Worm (Caenorhabditis elegans) whole organism, mixed stage, embryonic: ENCODE measurements around the gene T03F6.4.

Source experiments
- M03D4.4 ChIP-seq: sonication (generic microtip); optimal IDR thresholded peaks from 2 replicates; lab custom pipeline; 2017; ENCODE audit warnings: mild to moderate bottlenecking, missing genetic modification characterization, missing compliant biosample characterization
- bed-3 ChIP-seq: fragments of 200-800 bp; sonication (Bioruptor generic); optimal IDR thresholded peaks from 3 replicates; lab custom pipeline; 2018; ENCODE audit warnings: mild to moderate bottlenecking, missing genetic modification characterization, moderate library complexity, missing compliant biosample characterization
- blmp-1 ChIP-seq: fragments of 150-350 bp; optimal IDR thresholded peaks from 2 replicates; lab custom pipeline; 2014; ENCODE audit warnings: missing biosample characterization, missing genetic modification characterization
- ceh-39 ChIP-seq: fragments of 150-350 bp; optimal IDR thresholded peaks from 2 replicates; lab custom pipeline; 2014; ENCODE audit warnings: missing biosample characterization, missing genetic modification characterization
- ceh-43 ChIP-seq: fragments of 200-800 bp; sonication (Bioruptor generic); optimal IDR thresholded peaks from 2 replicates; lab custom pipeline; 2018; ENCODE audit warnings: mild to moderate bottlenecking, missing genetic modification characterization, moderate library complexity, missing compliant biosample characterization
- ceh-83 ChIP-seq: fragments of 200-800 bp; sonication (Bioruptor generic); optimal IDR thresholded peaks from 2 replicates; lab custom pipeline; 2018; ENCODE audit warnings: mild to moderate bottlenecking, missing genetic modification characterization, missing compliant biosample characterization
- ces-1 ChIP-seq: fragments of 150-350 bp; optimal IDR thresholded peaks from 2 replicates; lab custom pipeline; 2014; ENCODE audit warnings: missing biosample characterization, missing genetic modification reagents, missing genetic modification characterization
- cnd-1 ChIP-seq: fragments of 200-800 bp; sonication (Bioruptor generic); optimal IDR thresholded peaks from 2 replicates; lab custom pipeline; 2018; ENCODE audit warnings: mild to moderate bottlenecking, missing genetic modification characterization, missing compliant biosample characterization
- drap-1 ChIP-seq: fragments of 200-800 bp; sonication (Bioruptor generic); optimal IDR thresholded peaks from 3 replicates; lab custom pipeline; 2018; ENCODE audit warnings: mild to moderate bottlenecking, missing genetic modification characterization, missing compliant biosample characterization
- elt-1 ChIP-seq: sonication (generic microtip); optimal IDR thresholded peaks from 2 replicates; lab custom pipeline; 2017; ENCODE audit warnings: missing genetic modification characterization, mild to moderate bottlenecking, missing compliant biosample characterization, antibody characterized with exemption, moderate library complexity, borderline replicate concordance; ENCODE audit not compliant: insufficient read depth
- elt-3 ChIP-seq: fragments of 150-350 bp; optimal IDR thresholded peaks from 2 replicates; lab custom pipeline; 2014; ENCODE audit warnings: missing biosample characterization, missing genetic modification characterization
- flh-1 ChIP-seq: fragments of 200-800 bp; sonication (Bioruptor generic); optimal IDR thresholded peaks from 2 replicates; lab custom pipeline; 2018; ENCODE audit warnings: mild to moderate bottlenecking, missing genetic modification characterization, moderate library complexity, missing compliant biosample characterization
- ham-2 ChIP-seq: fragments of 200-800 bp; sonication (Bioruptor generic); optimal IDR thresholded peaks from 2 replicates; lab custom pipeline; 2018; ENCODE audit warnings: mild to moderate bottlenecking, missing genetic modification characterization, missing compliant biosample characterization
- hlh-1 ChIP-seq: fragments of 150-350 bp; optimal IDR thresholded peaks from 2 replicates; lab custom pipeline; 2014; ENCODE audit warnings: missing biosample characterization, missing genetic modification reagents, missing genetic modification characterization
- lin-13 ChIP-seq: fragments of 150-350 bp; optimal IDR thresholded peaks from 2 replicates; lab custom pipeline; 2014; ENCODE audit warnings: missing biosample characterization, missing genetic modification characterization
- lin-32 ChIP-seq: fragments of 200-800 bp; sonication (Bioruptor generic); optimal IDR thresholded peaks from 2 replicates; lab custom pipeline; 2018; ENCODE audit warnings: mild to moderate bottlenecking, missing genetic modification characterization, missing compliant biosample characterization
- lsy-2 ChIP-seq: fragments of 150-350 bp; optimal IDR thresholded peaks from 2 replicates; lab custom pipeline; 2014; ENCODE audit warnings: missing biosample characterization, missing genetic modification characterization
- mab-5 ChIP-seq: fragments of 150-350 bp; optimal IDR thresholded peaks from 2 replicates; lab custom pipeline; 2014; ENCODE audit warnings: missing biosample characterization, missing genetic modification characterization
- mep-1 ChIP-seq: fragments of 150-350 bp; optimal IDR thresholded peaks from 2 replicates; lab custom pipeline; 2017; ENCODE audit warnings: missing biosample characterization, missing genetic modification reagents, missing genetic modification characterization, inconsistent platforms
- mls-2 ChIP-seq: sonication (generic microtip); optimal IDR thresholded peaks from 2 replicates; lab custom pipeline; 2016; ENCODE audit warnings: mild to moderate bottlenecking, missing genetic modification characterization, moderate library complexity, missing compliant biosample characterization
- nhr-12 ChIP-seq: fragments of 150-350 bp; optimal IDR thresholded peaks from 2 replicates; lab custom pipeline; 2014; ENCODE audit warnings: missing biosample characterization, missing genetic modification characterization
- nhr-2 ChIP-seq: fragments of 150-350 bp; optimal IDR thresholded peaks from 2 replicates; lab custom pipeline; 2014; ENCODE audit warnings: missing biosample characterization, missing genetic modification characterization
- nhr-237 ChIP-seq: fragments of 150-350 bp; optimal IDR thresholded peaks from 2 replicates; lab custom pipeline; 2014; ENCODE audit warnings: missing biosample characterization, missing genetic modification characterization
- nhr-76 ChIP-seq: sonication (generic microtip); optimal IDR thresholded peaks from 2 replicates; lab custom pipeline; 2017; ENCODE audit warnings: missing biosample characterization, missing genetic modification characterization
- pha-4 ChIP-seq: fragments of 150-350 bp; optimal IDR thresholded peaks from 2 replicates; lab custom pipeline; 2018; ENCODE audit warnings: missing biosample characterization, missing genetic modification reagents, missing genetic modification characterization
- sem-2 ChIP-seq: fragments of 200-800 bp; sonication (Bioruptor generic); optimal IDR thresholded peaks from 2 replicates; lab custom pipeline; 2018; ENCODE audit warnings: mild to moderate bottlenecking, missing genetic modification characterization, missing compliant biosample characterization
- snpc-4 ChIP-seq: fragments of 150-350 bp; optimal IDR thresholded peaks from 2 replicates; lab custom pipeline; 2014; ENCODE audit warnings: missing biosample characterization, missing genetic modification characterization
- sptf-1 ChIP-seq: sonication (generic microtip); optimal IDR thresholded peaks from 2 replicates; lab custom pipeline; 2017; ENCODE audit warnings: mild to moderate bottlenecking, missing genetic modification characterization, moderate library complexity, missing compliant biosample characterization
- tbx-8 ChIP-seq: fragments of 200-800 bp; sonication (Bioruptor generic); optimal IDR thresholded peaks from 2 replicates; lab custom pipeline; 2018; ENCODE audit warnings: mild to moderate bottlenecking, missing genetic modification characterization, moderate library complexity, missing compliant biosample characterization
- unc-120 ChIP-seq: sonication (generic microtip); optimal IDR thresholded peaks from 2 replicates; lab custom pipeline; 2017; ENCODE audit warnings: missing genetic modification characterization, missing compliant biosample characterization; ENCODE audit not compliant: poor library complexity, severe bottlenecking
- unc-39 ChIP-seq: fragments of 150-350 bp; optimal IDR thresholded peaks from 2 replicates; lab custom pipeline; 2014; ENCODE audit warnings: missing biosample characterization, missing genetic modification characterization
- unc-62 ChIP-seq: fragments of 150-350 bp; optimal IDR thresholded peaks from 2 replicates; lab custom pipeline; 2014; ENCODE audit warnings: missing biosample characterization, missing genetic modification reagents, missing genetic modification characterization
- zip-8 ChIP-seq: fragments of 150-350 bp; optimal IDR thresholded peaks from 2 replicates; lab custom pipeline; 2014; ENCODE audit warnings: missing biosample characterization, missing genetic modification characterization
- ztf-11 ChIP-seq: fragments of 150-350 bp; optimal IDR thresholded peaks from 2 replicates; lab custom pipeline; 2014; ENCODE audit warnings: missing biosample characterization, missing genetic modification characterization

Gene T03F6.4

DNA sequence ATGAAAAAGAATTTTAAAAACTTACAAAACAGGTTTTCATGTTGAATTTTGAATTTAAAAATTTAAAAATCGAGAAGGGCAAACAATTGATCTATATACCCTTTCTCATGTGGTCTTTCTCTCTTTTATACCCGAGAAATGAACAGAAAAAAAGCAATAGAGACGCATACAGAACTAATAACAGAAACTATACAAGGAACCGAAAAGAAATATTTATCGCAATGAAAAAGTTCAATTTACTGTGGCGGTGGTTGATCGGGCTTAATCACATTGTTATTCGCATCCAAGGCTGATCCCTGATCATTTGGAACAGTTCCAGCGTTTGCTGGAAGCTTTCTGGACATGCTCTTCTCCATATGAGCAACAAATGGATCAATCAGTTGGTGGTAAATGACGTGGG lies 7.7 kb upstream of the T03F6.4 start, which contains the start of gene T03F6.10:
T03F6.10 (minus strand) TSS at position 101 of the 400 bp plus-strand sequence.
- no peak for TF ChIP-seq mep-1
- no peak for TF ChIP-seq tbx-8 (GFP tag; lab: Kevin White, UChicago)
- no peak for TF ChIP-seq sptf-1 (tag; lab: Kevin White, UChicago)
- TF ChIP-seq unc-39 (tag; lab: Kevin White, UChicago): no peak
- TF ChIP-seq ceh-83: no peak
- TF ChIP-seq bed-3: no peak
- no peak for TF ChIP-seq hlh-1 (tag; lab: Kevin White, UChicago)
- TF ChIP-seq elt-1 (tag; lab: Kevin White, UChicago): no peak
- TF ChIP-seq sem-2 (GFP tag; lab: Kevin White, UChicago): no peak
- no peak for TF ChIP-seq lin-32 (GFP tag; lab: Kevin White, UChicago)
- no peak for TF ChIP-seq M03D4.4 (tag; lab: Kevin White, UChicago)
- no peak for TF ChIP-seq drap-1
- TF ChIP-seq unc-62 (GFP tag; lab: Kevin White, UChicago): no peak
- TF ChIP-seq nhr-2 (tag; lab: Kevin White, UChicago): no peak
- TF ChIP-seq zip-8: no peak
- no peak for TF ChIP-seq nhr-76
- TF ChIP-seq ceh-39 (tag; lab: Kevin White, UChicago): no peak
- TF ChIP-seq ceh-43 (GFP tag; lab: Kevin White, UChicago): no peak

ce11 chrIII:13380196-13380595 lies 5.8 kb upstream of the T03F6.4 start, which contains the start of gene T03F6.6:
Gene T03F6.6, minus strand, starts transcription at chrIII:13380296.
- TF ChIP-seq ceh-43 (GFP tag; lab: Kevin White, UChicago) (no peak), drap-1 (no peak), unc-39 (tag; lab: Kevin White, UChicago) (no peak), mab-5 (no peak), lin-13 (tag; lab: Kevin White, UChicago) (no peak), pha-4 (tag; lab: Kevin White, UChicago) (no peak), ceh-83 (no peak), ceh-39 (tag; lab: Kevin White, UChicago) (no peak), blmp-1 (tag; lab: Kevin White, UChicago) (no peak), lsy-2 (tag; lab: Kevin White, UChicago) (no peak), sem-2 (GFP tag; lab: Kevin White, UChicago) (no peak), nhr-2 (tag; lab: Kevin White, UChicago) (no peak), ham-2 (GFP tag; lab: Kevin White, UChicago) (no peak), cnd-1 (tag; lab: Kevin White, UChicago) (no peak), elt-1 (tag; lab: Kevin White, UChicago) (no peak), nhr-237 (no peak), nhr-12 (tag; lab: Kevin White, UChicago) (no peak), elt-3 (tag; lab: Kevin White, UChicago) (no peak), snpc-4 (no peak), unc-120 (no peak)

ce11 chrIII:13380881-13381280 lies 5.1 kb upstream of the T03F6.4 start:
- no peak for TF ChIP-seq elt-1 (tag; lab: Kevin White, UChicago)
- no peak for TF ChIP-seq unc-62 (GFP tag; lab: Kevin White, UChicago)
- no peak for TF ChIP-seq nhr-237
- TF ChIP-seq nhr-12 (tag; lab: Kevin White, UChicago): no peak
- no peak for TF ChIP-seq lsy-2 (tag; lab: Kevin White, UChicago)
- no peak for TF ChIP-seq M03D4.4 (tag; lab: Kevin White, UChicago)
- TF ChIP-seq flh-1 (GFP tag; lab: Kevin White, UChicago): no peak

DNA sequence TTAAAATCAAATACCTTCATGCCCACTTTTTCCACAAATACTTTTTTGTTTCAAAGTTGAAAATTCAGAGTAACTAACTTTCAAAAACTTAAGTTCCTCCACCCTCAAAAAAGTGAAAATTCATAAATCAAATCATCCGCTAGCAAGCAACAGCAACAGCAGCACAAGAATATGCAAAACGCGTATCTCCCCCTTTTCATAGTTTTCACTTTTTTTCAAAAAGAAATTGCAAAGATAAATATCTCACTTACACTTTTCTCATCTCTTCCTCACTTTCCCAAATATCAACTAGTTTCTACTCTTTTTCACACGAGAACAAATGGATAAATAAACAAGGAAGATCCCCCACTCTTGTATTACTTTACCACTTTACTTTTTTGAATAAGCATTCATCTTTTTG lies 4.3 kb upstream of the T03F6.4 start:
- TF ChIP-seq blmp-1 (tag; lab: Kevin White, UChicago) (peak; percentile 78), ceh-83 (no peak), bed-3 (no peak), mls-2 (tag; lab: Kevin White, UChicago) (no peak), nhr-237 (no peak), lin-32 (GFP tag; lab: Kevin White, UChicago) (no peak), tbx-8 (GFP tag; lab: Kevin White, UChicago) (no peak), ces-1 (GFP tag; lab: Kevin White, UChicago) (peak; percentile 25), sptf-1 (tag; lab: Kevin White, UChicago) (no peak), mep-1 (no peak), ztf-11 (tag; lab: Kevin White, UChicago) (no peak), mab-5 (no peak), zip-8 (no peak), pha-4 (tag; lab: Kevin White, UChicago) (no peak)
